Fruit fly (Drosophila melanogaster): ENCODE measurements around the gene CG1792.
A peak's percentile ranks its signal among the peaks of the same experiment; 100 is the strongest.

CG1792 gene

DNA sequence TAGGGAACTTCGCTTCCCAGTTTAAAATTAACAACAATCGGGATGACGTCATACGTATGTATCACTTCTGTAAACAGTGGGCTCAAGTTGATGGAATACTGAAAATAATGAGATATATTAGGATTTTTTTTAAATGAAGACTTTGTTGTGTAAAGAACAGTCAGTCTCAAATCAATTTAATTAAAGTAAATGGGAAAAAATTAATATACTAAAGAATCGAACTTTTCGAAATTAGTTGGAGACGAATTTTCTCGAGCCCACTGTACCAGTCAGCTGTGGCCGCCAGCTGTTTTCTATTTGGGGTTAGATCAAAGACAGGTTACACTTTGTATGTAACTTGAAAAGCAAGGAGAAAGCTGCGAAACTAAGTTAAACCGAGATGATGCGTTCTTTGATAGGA, 27.7 kb upstream of the CG1792 start, which contains the start of gene CG1635 (continued):
- TF ChIP-seq Med (GFP tag) (peak; percentile 99), CG4730 (GFP tag; IDR thresholded peaks at IDR 0.05) (peak; percentile 99), Atf6 (GFP tag; IDR thresholded peaks at IDR 0.05) (peak; percentile 100), Camta (GFP tag; optimal IDR thresholded peaks at IDR 0.05) (peak; percentile 98), CG1529 (GFP tag; optimal IDR thresholded peaks at IDR 0.05) (peak; percentile 99), tap (tag; optimal IDR thresholded peaks at IDR 0.05) (peak; percentile 100), ro (GFP tag; IDR thresholded peaks at IDR 0.05) (peak; percentile 98), CG4820 (GFP tag; optimal IDR thresholded peaks at IDR 0.05) (peak; percentile 98), aop (GFP tag; IDR thresholded peaks at IDR 0.05) (peak; percentile 95), stc (GFP tag; IDR thresholded peaks at IDR 0.05) (peak; percentile 99), ken (GFP tag; IDR thresholded peaks at IDR 0.05) (peak; percentile 99), Max (GFP tag; optimal IDR thresholded peaks at IDR 0.05) (peak; percentile 99), mam (GFP tag; optimal IDR thresholded peaks at IDR 0.05) (peak; percentile 97), Side (GFP tag; optimal IDR thresholded peaks at IDR 0.05) (peak; percentile 98), CG14441 (GFP tag; IDR thresholded peaks at IDR 0.05) (peak; percentile 99), CG4328 (GFP tag; optimal IDR thresholded peaks at IDR 0.05) (peak; percentile 99), CG17912 (GFP tag; optimal IDR thresholded peaks at IDR 0.05) (peak; percentile 99), Sry-δ (GFP tag; optimal IDR thresholded peaks at IDR 0.05) (peak; percentile 72), p53 (GFP tag; optimal IDR thresholded peaks at IDR 0.05) (peak; percentile 72), CG11723 (GFP tag; optimal IDR thresholded peaks at IDR 0.05) (peak; percentile 99), CG17361 (GFP tag; IDR thresholded peaks at IDR 0.05) (peak; percentile 100), pzg (GFP tag; optimal IDR thresholded peaks at IDR 0.05) (peak; percentile 40), CG12769 (tag; optimal IDR thresholded peaks at IDR 0.05) (peak; percentile 99), CG13775 (GFP tag; optimal IDR thresholded peaks at IDR 0.05) (peak; percentile 99), CG2875 (GFP tag; optimal IDR thresholded peaks at IDR 0.05) (peak; percentile 99), CG12942 (GFP tag; optimal IDR thresholded peaks at IDR 0.05) (peak; percentile 98), slbo (GFP tag; IDR thresholded peaks at IDR 0.05) (peak; percentile 99), CG2678 (tag; optimal IDR thresholded peaks at IDR 0.05) (peak; percentile 100), Poxn (GFP tag; IDR thresholded peaks at IDR 0.05) (peak; percentile 97), CG16813 (GFP tag; IDR thresholded peaks at IDR 0.05; ENCODE audit: partially characterized antibody) (peak; percentile 51), HLH3B (GFP tag; IDR thresholded peaks at IDR 0.05) (peak; percentile 100), CG4282 (GFP tag; optimal IDR thresholded peaks at IDR 0.05) (peak; percentile 95), CG43689 (GFP tag; IDR thresholded peaks at IDR 0.05) (peak; percentile 98), CG17328 (GFP tag; IDR thresholded peaks at IDR 0.05) (peak; percentile 100), Stat92E (GFP tag; optimal IDR thresholded peaks at IDR 0.05) (peak in 1 of 3 experiments; percentile 90), en (GFP tag; optimal IDR thresholded peaks at IDR 0.05) (peak; percentile 96), lbe (GFP tag; optimal IDR thresholded peaks at IDR 0.05) (peak; percentile 97), CG7928 (GFP tag; optimal IDR thresholded peaks at IDR 0.05) (peak; percentile 86), CG17186 (GFP tag; optimal IDR thresholded peaks at IDR 0.05) (peak; percentile 94), gce (GFP tag; IDR thresholded peaks at IDR 0.05) (peak; percentile 99), sob (GFP tag; IDR thresholded peaks at IDR 0.05) (peak; percentile 100), CG1602 (GFP tag; optimal IDR thresholded peaks at IDR 0.05) (peak; percentile 97), jumu (GFP tag; optimal IDR thresholded peaks at IDR 0.05) (peak; percentile 97), CG3065 (GFP tag; optimal IDR thresholded peaks at IDR 0.05) (peak; percentile 95), CG18619 (GFP tag; optimal IDR thresholded peaks at IDR 0.05) (peak; percentile 99), Neu2 (GFP tag; optimal IDR thresholded peaks at IDR 0.05; ENCODE audit: borderline replicate concordance) (peak; percentile 83), mirr (GFP tag; optimal IDR thresholded peaks at IDR 0.05) (peak; percentile 99), kay (GFP tag; optimal IDR thresholded peaks at IDR 0.05) (peak; percentile 99), otp (GFP tag; IDR thresholded peaks at IDR 0.05) (peak; percentile 99), tgo (GFP tag; IDR thresholded peaks at IDR 0.05) (peak; percentile 99), ttk (GFP tag; IDR thresholded peaks at IDR 0.05) (peak; percentile 99), CG13424 (tag; optimal IDR thresholded peaks at IDR 0.05) (peak; percentile 100)

All from whole organism, embryonic.